Fruit fly (Drosophila melanogaster): ENCODE results near the gene CG6923.
A peak's percentile ranks its signal among the peaks of the same experiment; 100 is the strongest.

- TF ChIP-seq CG5204 (GFP tag; optimal IDR thresholded peaks at IDR 0.05) = no peak
- peak; percentile 75 for TF ChIP-seq CG7045 (GFP tag; optimal IDR thresholded peaks at IDR 0.05)
Measured at dm6 chr3R:11786695-11787226, 36.9 kb upstream of the CG6923 start, which contains the start of the genes prd1 and HisCl1.
